Worm (Caenorhabditis elegans): ENCODE results near the gene C34F6.5.
A peak's percentile ranks its signal among the peaks of the same experiment; 100 is the strongest.

C34F6.5 gene

DNA sequence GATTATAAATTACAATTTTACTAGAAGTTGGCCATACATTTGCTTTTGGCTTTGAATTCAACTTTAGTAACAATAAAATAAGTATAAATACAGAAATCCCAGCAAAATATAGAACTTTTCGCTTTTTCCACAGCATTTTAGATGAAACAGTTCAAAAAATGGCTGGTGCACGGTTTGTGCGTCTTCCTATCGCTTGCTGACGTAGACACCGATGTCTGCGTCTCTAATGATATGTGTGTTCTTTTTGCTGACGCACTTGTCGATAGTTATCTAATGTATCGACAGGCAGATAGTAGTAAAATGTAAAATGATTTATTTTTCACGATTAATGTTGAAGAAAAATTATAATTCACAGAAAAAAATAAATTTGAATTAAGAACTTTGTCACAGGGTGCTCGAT is 1.7 kb downstream of the C34F6.5 start, which contains the start of gene hst-2 (continued):
- no peak for TF ChIP-seq B0019.2 (GFP tag; conservative IDR thresholded peaks at IDR 0.05)

DNA sequence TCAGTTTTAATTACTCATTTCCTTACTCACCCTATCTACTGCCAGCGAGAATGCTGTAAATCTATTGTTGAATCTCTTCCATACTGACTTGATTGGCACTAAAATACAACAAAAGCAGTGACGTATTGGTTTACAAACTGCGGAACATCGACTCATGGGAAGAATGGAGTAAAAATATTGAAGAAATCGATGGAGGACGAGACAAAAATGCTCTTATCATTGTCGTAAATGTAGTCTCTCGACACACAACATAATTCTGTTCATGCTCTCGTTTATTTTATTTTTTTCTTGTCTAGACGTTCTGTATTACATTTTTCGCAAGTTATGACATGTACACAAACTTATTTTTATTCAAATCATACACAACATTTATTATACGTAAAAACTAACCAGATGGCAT is 4.9 kb downstream of the C34F6.5 start, which contains the start of gene C34F6.11:
Gene C34F6.11, minus strand, starts transcription at position 160 of the 400 bp plus-strand sequence.
- TF ChIP-seq nhr-80 (tag; optimal IDR thresholded peaks at IDR 0.05) (peak; percentile 62), nfya-2 (GFP tag; IDR thresholded peaks at IDR 0.05) (no peak)

DNA sequence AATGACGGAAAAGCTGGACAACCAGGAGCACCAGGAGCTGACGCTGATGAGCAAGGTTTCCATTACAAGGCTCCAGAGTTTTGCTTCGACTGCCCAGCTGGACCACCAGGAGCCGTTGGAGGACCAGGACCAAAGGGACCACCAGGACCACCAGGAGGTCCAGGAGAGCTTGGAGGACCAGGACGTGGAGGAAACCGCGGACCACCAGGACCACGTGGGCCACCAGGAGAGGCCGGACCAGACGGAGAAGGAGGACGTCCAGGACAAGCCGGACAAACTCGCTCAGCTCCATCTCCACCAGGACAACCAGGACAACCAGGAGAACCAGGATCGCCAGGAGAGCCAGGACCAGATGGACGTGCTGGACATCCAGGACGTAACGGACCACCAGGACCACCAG is 6.8 kb downstream of the C34F6.5 start:
- 0 out of 2 replicates have a peak, but pooled peaks have one; percentile 31 for TF ChIP-seq mcd-1 (GFP tag; IDR thresholded peaks at IDR 0.05)
- peak; percentile 88; the same call in 1 of the 2 replicates for TF ChIP-seq egrh-3 (GFP tag; IDR thresholded peaks at IDR 0.05)
- TF ChIP-seq zfh-2 (GFP tag; conservative IDR thresholded peaks at IDR 0.05) = peak; percentile 72

DNA sequence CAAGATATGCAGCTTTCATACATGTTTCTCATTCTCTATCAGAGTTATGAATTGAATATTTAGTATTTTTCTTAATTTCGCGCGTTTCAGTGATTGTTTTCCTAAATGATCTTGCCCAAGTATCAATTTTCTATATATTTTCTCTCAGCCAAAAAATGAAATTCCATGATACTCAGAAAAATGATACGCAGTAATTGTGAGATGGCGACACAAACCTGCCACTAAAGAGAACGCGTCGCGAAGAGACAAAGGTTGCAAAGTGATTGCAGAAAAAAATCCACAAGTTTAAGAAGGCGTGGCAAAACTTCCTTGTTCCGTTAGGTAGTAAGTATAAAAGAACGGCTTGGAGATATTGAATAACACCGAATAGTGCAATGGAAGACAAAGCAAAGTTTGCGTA is 7.5 kb downstream of the C34F6.5 start, which contains the start of gene col-179:
Gene col-179, plus strand, starts transcription at position 301 of the 400 bp plus-strand sequence.
- TF ChIP-seq mcd-1 (GFP tag; IDR thresholded peaks at IDR 0.05) = no peak

DNA sequence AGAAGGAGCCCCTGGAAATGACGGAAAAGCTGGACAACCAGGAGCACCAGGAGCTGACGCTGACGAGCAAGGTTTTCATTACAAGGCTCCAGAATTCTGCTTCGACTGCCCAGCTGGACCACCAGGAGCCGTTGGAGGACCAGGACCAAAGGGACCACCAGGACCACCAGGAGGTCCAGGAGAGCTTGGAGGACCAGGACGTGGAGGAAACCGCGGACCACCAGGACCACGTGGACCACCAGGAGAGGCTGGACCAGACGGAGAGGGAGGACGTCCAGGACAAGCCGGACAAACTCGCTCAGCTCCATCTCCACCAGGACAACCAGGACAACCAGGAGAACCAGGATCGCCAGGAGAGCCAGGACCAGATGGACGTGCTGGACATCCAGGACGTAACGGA is 8.9 kb downstream of the C34F6.5 start:
- peak; percentile 85; the same call in 1 of the 2 replicates for TF ChIP-seq egrh-3 (GFP tag; IDR thresholded peaks at IDR 0.05)
- 0 out of 2 replicates have a peak, but pooled peaks have one; percentile 51 for TF ChIP-seq ztf-28 (GFP tag; IDR thresholded peaks at IDR 0.05)
- peak; percentile 68; the same call in 1 of the 2 replicates for TF ChIP-seq zfh-2 (GFP tag; conservative IDR thresholded peaks at IDR 0.05)

DNA sequence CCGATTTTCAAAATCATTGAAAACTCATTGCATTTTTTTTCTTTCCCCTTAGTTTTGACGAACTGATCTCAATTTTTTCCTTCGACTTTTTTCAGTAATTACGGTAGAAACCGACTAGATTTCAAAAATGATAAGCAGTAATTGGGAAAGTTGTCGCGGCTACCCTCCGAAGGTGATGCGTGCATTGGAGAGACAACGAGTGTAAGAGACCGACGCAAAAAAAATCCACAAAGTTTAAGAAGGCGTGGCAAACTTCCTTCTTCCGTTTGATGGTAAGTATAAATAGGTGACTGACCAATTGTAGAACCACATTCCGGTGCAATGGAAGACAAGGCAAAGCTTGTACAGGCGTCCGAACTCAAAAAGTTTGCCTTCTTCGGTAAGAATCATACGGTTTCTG is 9.5 kb downstream of the C34F6.5 start, which contains the start of gene col-178:
Gene col-178, plus strand, starts transcription at position 301 of the 400 bp plus-strand sequence.
- TF ChIP-seq attf-5 (GFP tag; optimal IDR thresholded peaks at IDR 0.05) = no peak
- TF ChIP-seq let-607 (tag; optimal IDR thresholded peaks at IDR 0.05) = no peak
- TF ChIP-seq attf-3 (GFP tag; conservative IDR thresholded peaks at IDR 0.05) = no peak
- TF ChIP-seq zim-3 (tag; optimal IDR thresholded peaks at IDR 0.05) = no peak
- no peak for TF ChIP-seq ccch-3 (GFP tag; optimal IDR thresholded peaks at IDR 0.05)
- no peak for TF ChIP-seq F10E7.11 (tag; optimal IDR thresholded peaks at IDR 0.05)
- no peak for TF ChIP-seq cebp-1 (GFP tag; IDR thresholded peaks at IDR 0.05)
- no peak for TF ChIP-seq cebp-1 (tag; optimal IDR thresholded peaks at IDR 0.05)
- no peak for TF ChIP-seq ztf-26 (tag; optimal IDR thresholded peaks at IDR 0.05)
- TF ChIP-seq ZK185.1 (tag; optimal IDR thresholded peaks at IDR 0.05; ENCODE audit: poor library complexity, severe bottlenecking) = no peak
- no peak for TF ChIP-seq F39B2.1 (GFP tag; IDR thresholded peaks at IDR 0.05)
- TF ChIP-seq aptf-2 (GFP tag; conservative IDR thresholded peaks at IDR 0.05) = no peak
- TF ChIP-seq snpc-4 (GFP tag; optimal IDR thresholded peaks at IDR 0.05) = no peak
- no peak for TF ChIP-seq snpc-4 (tag; optimal IDR thresholded peaks at IDR 0.05)
- no peak for TF ChIP-seq repo-1 (tag; optimal IDR thresholded peaks at IDR 0.05)
- no peak for TF ChIP-seq lin-26 (GFP tag; IDR thresholded peaks at IDR 0.05)
- TF ChIP-seq die-1 (tag; optimal IDR thresholded peaks at IDR 0.05) = no peak

DNA sequence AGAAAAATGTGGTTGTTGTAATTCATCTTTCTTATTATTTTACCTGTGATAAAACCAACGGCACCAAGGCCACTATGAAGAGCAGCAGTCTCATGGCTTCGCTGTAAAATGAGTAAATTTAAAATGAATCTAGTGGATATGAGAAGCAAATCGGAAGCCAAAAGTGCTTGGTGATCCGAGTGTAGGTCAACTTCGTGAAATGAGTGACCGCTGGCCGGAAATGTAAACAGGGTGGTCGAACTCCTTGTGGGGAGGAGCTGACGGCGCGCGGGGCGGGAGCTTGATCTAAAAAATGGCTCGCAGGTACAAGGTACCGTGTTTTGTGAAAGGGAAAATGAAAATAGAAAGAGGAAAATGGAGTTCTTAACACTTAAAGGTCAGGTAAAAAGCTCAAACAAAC is 11.9 kb downstream of the C34F6.5 start, which contains the start of gene C34F6.1:
Gene C34F6.1, minus strand, starts transcription at position 101 of the 400 bp plus-strand sequence.
- TF ChIP-seq B0336.3 (GFP tag; IDR thresholded peaks at IDR 0.05) (no peak), ceh-91 (GFP tag; IDR thresholded peaks at IDR 0.05) (no peak)

DNA sequence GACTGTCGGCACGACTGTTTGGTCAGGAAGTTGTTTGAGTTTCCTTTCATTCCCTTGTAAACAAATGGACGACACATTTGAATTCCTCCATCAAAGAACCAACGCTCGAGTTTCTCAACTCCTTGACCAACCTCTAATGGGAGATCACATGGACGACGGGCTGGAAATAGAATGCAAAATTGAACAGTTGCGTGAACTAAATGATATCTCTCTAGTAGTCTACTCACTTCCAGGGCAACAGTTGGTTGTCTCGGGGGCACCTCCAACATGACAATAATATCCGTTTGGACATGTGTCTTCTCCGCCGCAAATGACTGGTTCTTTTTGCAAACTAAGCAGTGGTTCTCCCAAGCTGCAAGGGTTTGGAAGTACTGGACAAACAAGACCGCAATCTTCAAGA is 15.0 kb downstream of the C34F6.5 start:
- TF ChIP-seq mcd-1 (GFP tag; IDR thresholded peaks at IDR 0.05) (no peak), F49E8.2 (tag; optimal IDR thresholded peaks at IDR 0.05; ENCODE audit: insufficient read depth) (no peak), ekl-4 (GFP tag; IDR thresholded peaks at IDR 0.05) (no peak), snpc-4 (GFP tag; optimal IDR thresholded peaks at IDR 0.05) (no peak), snpc-4 (tag; optimal IDR thresholded peaks at IDR 0.05) (no peak), mes-4 (tag; optimal IDR thresholded peaks at IDR 0.05) (no peak), madf-6 (GFP tag; IDR thresholded peaks at IDR 0.05) (no peak)

Data from whole organism, young adult.